Worm (Caenorhabditis elegans) whole organism, early embryonic: ENCODE data around the gene F56H9.6.

Experiments
- B0310.2 ChIP-seq: sonication (generic microtip); optimal IDR thresholded peaks from 2 replicates; lab custom pipeline; 2016; ENCODE audit warnings: mild to moderate bottlenecking, missing genetic modification characterization, missing compliant biosample characterization
- F13C5.2 ChIP-seq: sonication (generic microtip); optimal IDR thresholded peaks from 2 replicates; lab custom pipeline; 2017; ENCODE audit warnings: mild to moderate bottlenecking, missing genetic modification characterization, inconsistent platforms, missing compliant biosample characterization
- aly-1 ChIP-seq: sonication (generic microtip); optimal IDR thresholded peaks from 2 replicates; lab custom pipeline; 2016; ENCODE audit warnings: missing genetic modification characterization, missing compliant biosample characterization
- ama-1 ChIP-seq: fragments of 150-350 bp; optimal IDR thresholded peaks from 2 replicates; lab custom pipeline; 2014
- ceh-13 ChIP-seq: fragments of 200-800 bp; sonication (Bioruptor generic); optimal IDR thresholded peaks from 2 replicates; lab custom pipeline; 2018; ENCODE audit warnings: mild to moderate bottlenecking, missing genetic modification characterization, missing compliant biosample characterization
- ceh-36 ChIP-seq: sonication (generic microtip); optimal IDR thresholded peaks from 2 replicates; lab custom pipeline; 2016; ENCODE audit warnings: missing genetic modification characterization, inconsistent platforms, missing compliant biosample characterization
- ets-7 ChIP-seq: sonication (generic microtip); optimal IDR thresholded peaks from 2 replicates; lab custom pipeline; 2016; ENCODE audit warnings: missing genotype, missing genetic modification characterization, missing compliant biosample characterization
- flt-1 ChIP-seq: fragments of 200-800 bp; sonication (Bioruptor generic); IDR thresholded peaks from 2 replicates; pipeline ENCODE4 v1.3.6; 2022; ENCODE audit warnings: missing genetic modification characterization, missing compliant biosample characterization
- hmbx-1 ChIP-seq: sonication (generic microtip); optimal IDR thresholded peaks from 2 replicates; lab custom pipeline; 2016; ENCODE audit warnings: mild to moderate bottlenecking, missing genetic modification characterization, missing compliant biosample characterization
- hmg-4 ChIP-seq: fragments of 200-800 bp; sonication (Bioruptor generic); optimal IDR thresholded peaks from 2 replicates; lab custom pipeline; 2018; ENCODE audit warnings: mild to moderate bottlenecking, missing genetic modification characterization, missing compliant biosample characterization
- hnd-1 ChIP-seq: sonication (generic microtip); optimal IDR thresholded peaks from 2 replicates; lab custom pipeline; 2016; ENCODE audit warnings: missing genetic modification characterization, missing compliant biosample characterization
- pes-1 ChIP-seq: fragments of 200-800 bp; sonication (Bioruptor generic); IDR thresholded peaks from 2 replicates; pipeline ENCODE4 v1.3.6; 2022; ENCODE audit warnings: missing genetic modification reagents, missing genetic modification characterization, missing compliant biosample characterization
- scrt-1 ChIP-seq: fragments of 200-800 bp; sonication (Bioruptor generic); IDR thresholded peaks from 2 replicates; pipeline ENCODE4 v1.3.6; 2022; ENCODE audit warnings: missing genetic modification characterization, missing compliant biosample characterization
- sea-1 ChIP-seq: fragments of 200-800 bp; sonication (Bioruptor generic); conservative IDR thresholded peaks from 2 replicates; pipeline ENCODE4 v1.3.6; 2022; ENCODE audit warnings: missing genetic modification characterization, missing compliant biosample characterization
- tbx-11 ChIP-seq: fragments of 200-800 bp; sonication (Bioruptor generic); IDR thresholded peaks from 2 replicates; pipeline ENCODE4 v1.3.6; 2022; ENCODE audit warnings: missing genetic modification characterization, missing compliant biosample characterization
- tbx-37 ChIP-seq: fragments of 200-800 bp; sonication (Bioruptor generic); conservative IDR thresholded peaks from 2 replicates; pipeline ENCODE4 v1.3.6; 2022; ENCODE audit warnings: missing genetic modification reagents, missing genetic modification characterization, missing compliant biosample characterization
- tra-4 ChIP-seq: sonication (generic microtip); optimal IDR thresholded peaks from 2 replicates; lab custom pipeline; 2017; ENCODE audit warnings: missing genetic modification characterization, missing compliant biosample characterization

The F56H9.6 gene

DNA sequence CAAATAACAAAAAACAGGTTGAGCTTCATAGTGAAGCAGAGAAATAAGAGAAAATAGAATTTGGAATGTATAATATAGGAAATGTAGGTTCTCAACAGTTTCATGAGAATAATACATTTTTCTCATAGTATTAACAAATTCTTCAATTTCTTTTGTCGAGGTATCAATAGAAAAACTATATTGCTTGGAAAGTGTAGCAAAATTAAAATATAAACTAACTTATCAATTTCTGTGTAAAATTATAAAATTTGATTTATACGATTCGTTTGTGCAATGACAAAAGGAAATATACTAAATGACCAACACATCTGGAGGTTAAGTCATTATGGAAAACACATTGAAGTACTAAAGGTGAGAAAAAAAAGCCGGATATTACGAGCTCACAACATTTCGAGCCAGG, 32.0 kb upstream of the F56H9.6 start, which contains the start of gene W05B10.3:
TSS of gene W05B10.3 (minus strand) at position 101 of the 400 bp plus-strand sequence.
- no peak for TF ChIP-seq hmg-4 (GFP tag; lab: Kevin White, UChicago)
- TF ChIP-seq ceh-13 (GFP tag; lab: Kevin White, UChicago): no peak
- TF ChIP-seq flt-1 (GFP tag; lab: Robert Waterston, UW): no peak
- no peak for TF ChIP-seq F13C5.2 (tag; lab: Kevin White, UChicago)
- TF ChIP-seq ama-1 (lab: Kevin White, UChicago): no peak
- no peak for TF ChIP-seq hnd-1 (tag; lab: Kevin White, UChicago)
- no peak for TF ChIP-seq ceh-36

DNA sequence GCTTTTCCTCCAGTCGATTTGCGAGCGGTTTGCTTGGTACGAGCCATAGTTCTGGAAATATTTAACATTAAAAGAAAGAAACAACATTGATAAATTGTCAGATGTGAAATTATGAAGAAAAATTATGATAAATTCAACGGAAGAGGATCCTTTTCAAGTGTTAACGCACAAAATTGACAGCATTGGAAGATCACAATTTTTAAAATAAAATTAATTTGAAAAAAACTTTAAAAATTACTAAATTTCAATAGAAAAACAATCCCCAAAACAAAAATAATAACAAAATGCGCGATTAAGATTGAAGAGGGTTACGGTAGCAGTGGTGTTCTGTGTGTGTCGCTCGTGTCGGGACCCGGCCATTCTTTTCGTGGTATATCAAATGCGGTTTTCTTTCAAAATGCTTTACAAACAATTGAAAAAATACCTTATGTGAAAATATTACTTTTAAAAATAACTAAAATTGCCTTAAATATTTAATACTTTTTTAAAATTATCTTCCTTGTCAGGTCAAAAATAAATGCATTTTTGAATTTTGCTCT, 30.7 kb upstream of the F56H9.6 start, which contains the start of gene his-74:
TSS of gene his-74 (minus strand) at position 51 of the 539 bp plus-strand sequence.
- no peak for TF ChIP-seq hnd-1 (tag; lab: Kevin White, UChicago)
- no peak for TF ChIP-seq tbx-37
- TF ChIP-seq B0310.2 (tag; lab: Kevin White, UChicago): no peak
- TF ChIP-seq pes-1 (GFP tag; lab: Robert Waterston, UW): no peak
- no peak for TF ChIP-seq ets-7 (tag; lab: Kevin White, UChicago)
- no peak for TF ChIP-seq aly-1 (tag; lab: Kevin White, UChicago)
- no peak for TF ChIP-seq hmg-4 (GFP tag; lab: Kevin White, UChicago)
- no peak for TF ChIP-seq flt-1 (GFP tag; lab: Robert Waterston, UW)
- no peak for TF ChIP-seq ama-1 (lab: Kevin White, UChicago)
- TF ChIP-seq scrt-1 (GFP tag; lab: Robert Waterston, UW): no peak
- TF ChIP-seq ceh-36: no peak
- TF ChIP-seq ceh-13 (GFP tag; lab: Kevin White, UChicago): no peak
- no peak for TF ChIP-seq sea-1

DNA sequence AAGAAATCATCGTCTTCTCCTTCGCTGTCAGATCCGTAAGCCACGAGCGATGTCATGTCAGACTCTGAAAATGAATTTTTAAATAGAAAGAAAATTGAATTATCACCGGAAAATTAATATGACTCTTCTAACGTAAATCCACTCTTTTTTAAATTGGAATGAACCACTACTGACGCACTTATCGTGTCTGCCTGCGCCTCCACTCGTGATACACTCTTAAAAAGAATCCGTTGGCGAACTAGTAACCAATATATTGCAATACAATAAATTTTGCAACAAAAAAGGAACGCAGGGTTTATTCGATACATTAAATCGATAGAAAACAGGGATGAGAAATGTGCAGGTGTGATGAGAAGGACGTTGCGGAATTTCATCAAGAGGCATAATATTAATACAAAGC, 29.8 kb upstream of the F56H9.6 start, which contains the start of gene ccch-3:
TSS of gene ccch-3 (minus strand) at position 262 of the 400 bp plus-strand sequence.
- no peak for TF ChIP-seq tbx-37
- TF ChIP-seq aly-1 (tag; lab: Kevin White, UChicago): no peak
- no peak for TF ChIP-seq ets-7 (tag; lab: Kevin White, UChicago)
- TF ChIP-seq tra-4 (tag; lab: Kevin White, UChicago): no peak
- no peak for TF ChIP-seq hmbx-1 (tag; lab: Kevin White, UChicago)
- TF ChIP-seq scrt-1 (GFP tag; lab: Robert Waterston, UW): no peak
- TF ChIP-seq ceh-13 (GFP tag; lab: Kevin White, UChicago): no peak
- TF ChIP-seq ama-1 (lab: Kevin White, UChicago): no peak
- TF ChIP-seq tbx-11: no peak
- TF ChIP-seq flt-1 (GFP tag; lab: Robert Waterston, UW): no peak
- TF ChIP-seq F13C5.2 (tag; lab: Kevin White, UChicago): no peak
- TF ChIP-seq ceh-36: no peak
- no peak for TF ChIP-seq B0310.2 (tag; lab: Kevin White, UChicago)
- TF ChIP-seq hmg-4 (GFP tag; lab: Kevin White, UChicago): no peak
- no peak for TF ChIP-seq hnd-1 (tag; lab: Kevin White, UChicago)
- no peak for TF ChIP-seq sea-1

DNA sequence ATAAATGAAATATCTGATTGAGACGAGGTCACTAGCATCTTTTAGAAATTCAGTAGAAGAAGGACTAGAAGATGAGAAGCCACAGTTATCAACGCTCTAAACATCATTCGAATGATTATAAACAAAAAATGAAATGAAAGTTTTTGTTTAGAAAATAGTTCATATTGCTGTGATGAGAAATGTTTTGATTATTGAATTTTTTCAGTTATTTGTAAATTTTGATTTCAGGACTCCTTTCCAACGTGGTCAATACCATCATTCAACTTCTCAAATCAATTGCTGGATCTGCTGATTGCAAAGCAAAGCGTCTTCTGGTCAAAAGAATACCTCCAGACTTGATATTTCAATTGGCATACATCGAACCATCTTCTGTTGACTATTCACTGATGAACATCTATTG, 28.5 kb upstream of the F56H9.6 start, which contains the start of gene W05B10.6:
TSS of gene W05B10.6 (minus strand) at position 101 of the 400 bp plus-strand sequence.
- TF ChIP-seq pes-1 (GFP tag; lab: Robert Waterston, UW) (no peak), hmg-4 (GFP tag; lab: Kevin White, UChicago) (no peak)

DNA sequence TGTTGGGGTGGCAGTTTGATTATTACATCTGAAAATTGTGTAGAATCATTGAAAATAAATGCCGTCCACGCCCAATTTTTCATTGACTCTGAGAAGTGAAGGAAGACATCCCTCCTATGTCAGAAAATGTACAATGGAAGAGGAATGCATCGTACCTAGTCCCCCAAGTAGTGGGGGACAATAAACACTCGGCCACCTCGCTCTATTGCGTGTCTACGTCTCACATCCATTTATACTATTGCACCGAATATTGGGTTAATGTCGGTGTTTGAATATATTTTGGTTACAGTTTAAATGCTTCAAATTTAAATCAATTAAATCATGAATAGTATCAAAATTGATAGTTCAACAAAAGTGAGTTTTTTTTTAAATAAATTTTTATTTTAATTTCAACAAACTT, 20.0 kb upstream of the F56H9.6 start, which contains the start of gene lin-25:
TSS of gene lin-25 (plus strand) at position 290 of the 400 bp plus-strand sequence.
- TF ChIP-seq ceh-36 (no peak), flt-1 (GFP tag; lab: Robert Waterston, UW) (no peak), tbx-37 (no peak), hmbx-1 (tag; lab: Kevin White, UChicago) (no peak), pes-1 (GFP tag; lab: Robert Waterston, UW) (no peak), scrt-1 (GFP tag; lab: Robert Waterston, UW) (no peak), tra-4 (tag; lab: Kevin White, UChicago) (no peak), F13C5.2 (tag; lab: Kevin White, UChicago) (no peak), ets-7 (tag; lab: Kevin White, UChicago) (no peak), ama-1 (lab: Kevin White, UChicago) (no peak)

DNA sequence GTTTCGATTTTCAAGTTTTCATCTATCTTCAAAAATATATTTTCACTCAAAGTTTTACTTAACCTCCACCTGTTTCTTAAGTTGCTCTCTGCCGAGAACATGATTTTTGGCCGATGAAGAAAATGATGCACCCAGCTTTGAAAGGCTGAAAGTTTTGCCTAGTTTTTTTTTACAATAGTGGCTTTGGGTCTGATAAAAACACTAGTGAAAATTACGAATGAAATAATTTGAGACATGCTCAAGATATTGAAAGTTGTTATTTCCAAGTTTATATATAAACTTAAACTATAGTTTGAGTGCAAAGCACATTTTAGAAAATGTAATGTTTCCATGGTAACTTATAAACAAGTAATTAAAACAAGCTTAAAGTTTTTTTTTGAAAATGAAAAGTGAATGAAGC, 19.6 kb upstream of the F56H9.6 start, which contains the start of gene gpa-9:
TSS of gene gpa-9 (minus strand) at position 101 of the 400 bp plus-strand sequence.
- TF ChIP-seq ama-1 (lab: Kevin White, UChicago) (no peak), F13C5.2 (tag; lab: Kevin White, UChicago) (no peak), aly-1 (tag; lab: Kevin White, UChicago) (no peak), ceh-36 (no peak)

DNA sequence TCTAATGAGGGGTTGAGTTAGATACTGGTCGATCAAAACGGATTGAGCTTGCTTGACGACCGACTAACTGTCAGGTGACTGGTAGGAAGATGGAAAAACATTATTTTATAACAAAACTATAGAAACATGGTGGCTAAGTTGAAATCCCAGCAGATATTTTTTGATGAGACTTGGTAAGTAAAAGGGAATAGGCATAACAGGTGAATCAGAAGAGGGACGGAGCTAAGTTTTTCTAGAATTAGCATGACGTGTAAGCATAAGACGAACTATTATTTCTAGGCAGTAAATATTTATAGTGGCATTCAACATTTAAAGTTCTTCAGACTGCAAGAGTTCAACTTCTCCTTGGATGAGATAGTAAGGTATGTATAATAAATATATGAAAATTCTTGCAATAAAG, 14.9 kb upstream of the F56H9.6 start, which contains the start of gene F56H9.8:
TSS of gene F56H9.8 (plus strand) at position 301 of the 400 bp plus-strand sequence.
- TF ChIP-seq ceh-13 (GFP tag; lab: Kevin White, UChicago) (no peak), tbx-37 (no peak), tbx-11 (no peak), ama-1 (lab: Kevin White, UChicago) (no peak), hmbx-1 (tag; lab: Kevin White, UChicago) (no peak), tra-4 (tag; lab: Kevin White, UChicago) (no peak), ets-7 (tag; lab: Kevin White, UChicago) (no peak), F13C5.2 (tag; lab: Kevin White, UChicago) (no peak), sea-1 (no peak), flt-1 (GFP tag; lab: Robert Waterston, UW) (no peak), B0310.2 (tag; lab: Kevin White, UChicago) (no peak), pes-1 (GFP tag; lab: Robert Waterston, UW) (no peak), hmg-4 (GFP tag; lab: Kevin White, UChicago) (no peak), aly-1 (tag; lab: Kevin White, UChicago) (no peak), hnd-1 (tag; lab: Kevin White, UChicago) (no peak), scrt-1 (GFP tag; lab: Robert Waterston, UW) (no peak), ceh-36 (no peak)
